Worm (Caenorhabditis elegans) whole organism, young adult: ENCODE results near the gene ttbk-2.1.
"Not testable (repeated sequence)": the region's sequence is repeated elsewhere in the genome, so short reads cannot be mapped to it uniquely, and the experiment has no call there.

ENCODE experiments used
- C17E4.6 ChIP-seq: fragments of 200-800 bp; sonication (Bioruptor generic); IDR thresholded peaks from 2 replicates; pipeline ENCODE4 v1.3.6; 2022; ENCODE audit warnings: missing genetic modification reagents, missing genetic modification characterization, missing compliant biosample characterization
- F22D6.2 ChIP-seq: sonication (generic microtip); optimal IDR thresholded peaks from 2 replicates; lab custom pipeline; 2016; ENCODE audit warnings: mild to moderate bottlenecking, missing genetic modification characterization, missing compliant biosample characterization
- F23B12.7 ChIP-seq: sonication (generic microtip); optimal IDR thresholded peaks from 2 replicates; lab custom pipeline; 2017; ENCODE audit warnings: missing genetic modification characterization, mild to moderate bottlenecking, missing compliant biosample characterization, antibody characterized with exemption, moderate library complexity; ENCODE audit not compliant: insufficient read depth
- F52B5.7 ChIP-seq: sonication (generic microtip); optimal IDR thresholded peaks from 2 replicates; lab custom pipeline; 2016; ENCODE audit warnings: mild to moderate bottlenecking, missing genetic modification characterization, missing compliant biosample characterization
- K12H6.12 ChIP-seq: fragments of 200-800 bp; sonication (Bioruptor generic); optimal IDR thresholded peaks from 2 replicates; lab custom pipeline; 2018; ENCODE audit warnings: mild to moderate bottlenecking, missing genetic modification characterization, missing compliant biosample characterization
- dpff-1 ChIP-seq: sonication (generic microtip); optimal IDR thresholded peaks from 2 replicates; lab custom pipeline; 2017; ENCODE audit warnings: mild to moderate bottlenecking, missing genetic modification characterization, missing compliant biosample characterization
- madf-3 ChIP-seq: fragments of 200-800 bp; sonication (Bioruptor generic); IDR thresholded peaks from 2 replicates; pipeline ENCODE4 v1.3.6; 2022; ENCODE audit warnings: missing genetic modification reagents, missing genetic modification characterization, missing compliant biosample characterization
- madf-6 ChIP-seq: fragments of 200-800 bp; sonication (Bioruptor generic); IDR thresholded peaks from 2 replicates; pipeline ENCODE4 v1.3.6; 2022; ENCODE audit warnings: missing genetic modification reagents, missing genetic modification characterization, missing compliant biosample characterization
- mxl-1 ChIP-seq: sonication (generic microtip); optimal IDR thresholded peaks from 2 replicates; lab custom pipeline; 2016; ENCODE audit warnings: missing genetic modification characterization, missing compliant biosample characterization
- nfya-1 ChIP-seq: sonication (generic microtip); optimal IDR thresholded peaks from 2 replicates; lab custom pipeline; 2017; ENCODE audit warnings: antibody characterized with exemption, missing compliant biosample characterization, missing genetic modification characterization, borderline replicate concordance; ENCODE audit not compliant: insufficient read depth
- nfya-2 ChIP-seq: fragments of 200-800 bp; sonication (Bioruptor generic); IDR thresholded peaks from 2 replicates; pipeline ENCODE4 v1.3.6; 2022; ENCODE audit warnings: missing genetic modification reagents, missing genetic modification characterization, missing compliant biosample characterization
- nhr-120 ChIP-seq: fragments of 200-800 bp; sonication (Bioruptor generic); IDR thresholded peaks from 2 replicates; pipeline ENCODE4 v1.3.6; 2022; ENCODE audit warnings: missing genetic modification characterization, missing compliant biosample characterization
- tlf-1 ChIP-seq: fragments of 200-800 bp; sonication (Bioruptor generic); optimal IDR thresholded peaks from 2 replicates; lab custom pipeline; 2018; ENCODE audit warnings: mild to moderate bottlenecking, missing genetic modification characterization, missing compliant biosample characterization

ce11 chrIV:5225277-5225822 is 33.1 kb upstream of the ttbk-2.1 start, which contains the start of gene cylc-1:
- TF ChIP-seq tlf-1 (GFP tag; lab: Kevin White, UChicago); nhr-120 (GFP tag; lab: Robert Waterston, UW); madf-3 (GFP tag; lab: Robert Waterston, UW); C17E4.6 (GFP tag; lab: Robert Waterston, UW); dpff-1 (tag; lab: Kevin White, UChicago); mxl-1 (tag; lab: Kevin White, UChicago); F23B12.7 (tag; lab: Kevin White, UChicago); K12H6.12 (tag; lab: Kevin White, UChicago); madf-6; F52B5.7 (tag; lab: Kevin White, UChicago); nfya-1 (tag; lab: Kevin White, UChicago); nfya-2 (GFP tag; lab: Robert Waterston, UW); F22D6.2: not testable (repeated sequence)
